Worm (Caenorhabditis elegans) whole organism, young adult: Measurements from ENCODE around the gene pqn-16.

Source experiments
- B0035.1 ChIP-seq: sonication (generic microtip); optimal IDR thresholded peaks from 2 replicates; lab custom pipeline; 2016; ENCODE audit warnings: missing genetic modification characterization, mild to moderate bottlenecking, missing compliant biosample characterization, missing genotype, missing genetic modification reagents
- B0261.1 ChIP-seq: sonication (generic microtip); optimal IDR thresholded peaks from 2 replicates; lab custom pipeline; 2016; ENCODE audit warnings: mild to moderate bottlenecking, missing genetic modification characterization, moderate library complexity, missing compliant biosample characterization
- C17E4.6 ChIP-seq: fragments of 200-800 bp; sonication (Bioruptor generic); IDR thresholded peaks from 2 replicates; pipeline ENCODE4 v1.3.6; 2022; ENCODE audit warnings: missing genetic modification reagents, missing genetic modification characterization, missing compliant biosample characterization
- F10E7.11 ChIP-seq: sonication (generic microtip); optimal IDR thresholded peaks from 2 replicates; lab custom pipeline; 2017; ENCODE audit warnings: mild to moderate bottlenecking, missing genetic modification characterization, moderate library complexity, missing compliant biosample characterization
- F22D6.2 ChIP-seq: sonication (generic microtip); optimal IDR thresholded peaks from 2 replicates; lab custom pipeline; 2016; ENCODE audit warnings: mild to moderate bottlenecking, missing genetic modification characterization, missing compliant biosample characterization
- F37B4.10 ChIP-seq: fragments of 200-800 bp; sonication (Bioruptor generic); IDR thresholded peaks from 2 replicates; pipeline ENCODE4 v1.3.6; 2022; ENCODE audit warnings: missing genetic modification characterization, missing compliant biosample characterization
- F55B11.4 ChIP-seq: sonication (generic microtip); optimal IDR thresholded peaks from 2 replicates; lab custom pipeline; 2016; ENCODE audit warnings: missing compliant biosample characterization, missing genetic modification characterization, borderline replicate concordance; ENCODE audit not compliant: insufficient read depth
- T07F8.4 ChIP-seq: sonication (generic microtip); optimal IDR thresholded peaks from 2 replicates; lab custom pipeline; 2016; ENCODE audit warnings: mild to moderate bottlenecking, missing genetic modification characterization, moderate library complexity, missing compliant biosample characterization
- Y79H2A.3 ChIP-seq: fragments of 200-800 bp; sonication (Bioruptor generic); conservative IDR thresholded peaks from 2 replicates; pipeline ENCODE4 v1.3.6; 2022; ENCODE audit warnings: missing genetic modification reagents, missing genetic modification characterization, missing compliant biosample characterization
- ZK185.1 ChIP-seq: sonication (generic microtip); optimal IDR thresholded peaks from 2 replicates; lab custom pipeline; 2016; ENCODE audit warnings: mild to moderate bottlenecking, missing genetic modification characterization, missing compliant biosample characterization; ENCODE audit not compliant: poor library complexity, severe bottlenecking
- akir-1 ChIP-seq: fragments of 200-800 bp; sonication (Bioruptor generic); optimal IDR thresholded peaks from 2 replicates; lab custom pipeline; 2018; ENCODE audit warnings: mild to moderate bottlenecking, missing genetic modification characterization, moderate library complexity, missing compliant biosample characterization
- aptf-2 ChIP-seq: fragments of 200-800 bp; sonication (Bioruptor generic); conservative IDR thresholded peaks from 2 replicates; pipeline ENCODE4 v1.3.6; 2022; ENCODE audit warnings: missing genetic modification reagents, missing genetic modification characterization, missing compliant biosample characterization
- attf-3 ChIP-seq: fragments of 200-800 bp; sonication (Bioruptor generic); conservative IDR thresholded peaks from 2 replicates; pipeline ENCODE4 v1.3.6; 2022; ENCODE audit warnings: missing genetic modification reagents, missing genetic modification characterization, missing compliant biosample characterization
- attf-5 ChIP-seq: fragments of 200-800 bp; sonication (Bioruptor generic); optimal IDR thresholded peaks from 2 replicates; lab custom pipeline; 2018; ENCODE audit warnings: mild to moderate bottlenecking, missing genetic modification characterization, missing compliant biosample characterization
- bed-2 ChIP-seq: fragments of 200-800 bp; sonication (Bioruptor generic); IDR thresholded peaks from 2 replicates; pipeline ENCODE4 v1.3.6; 2022; ENCODE audit warnings: missing genetic modification reagents, missing genetic modification characterization, missing compliant biosample characterization
- cebp-2 ChIP-seq: fragments of 200-800 bp; sonication (Bioruptor generic); IDR thresholded peaks from 2 replicates; pipeline ENCODE4 v1.3.6; 2022; ENCODE audit warnings: missing genetic modification characterization, missing compliant biosample characterization
- ceh-27 ChIP-seq: fragments of 200-800 bp; sonication (Bioruptor generic); optimal IDR thresholded peaks from 2 replicates; lab custom pipeline; 2018; ENCODE audit warnings: mild to moderate bottlenecking, missing genetic modification characterization, moderate library complexity, missing compliant biosample characterization
- ceh-91 ChIP-seq: fragments of 200-800 bp; sonication (Bioruptor generic); IDR thresholded peaks from 2 replicates; pipeline ENCODE4 v1.3.6; 2022; ENCODE audit warnings: missing genetic modification reagents, missing genetic modification characterization, missing compliant biosample characterization
- die-1 ChIP-seq: sonication (generic microtip); optimal IDR thresholded peaks from 2 replicates; lab custom pipeline; 2016; ENCODE audit warnings: missing genotype, mild to moderate bottlenecking, missing genetic modification characterization, missing compliant biosample characterization
- dpff-1 ChIP-seq: sonication (generic microtip); optimal IDR thresholded peaks from 2 replicates; lab custom pipeline; 2017; ENCODE audit warnings: mild to moderate bottlenecking, missing genetic modification characterization, missing compliant biosample characterization
- efl-1 ChIP-seq: fragments of 150-350 bp; optimal IDR thresholded peaks from 2 replicates; lab custom pipeline; 2014; ENCODE audit warnings: missing biosample characterization, missing genetic modification reagents, missing genetic modification characterization
- egl-18 ChIP-seq: fragments of 200-800 bp; sonication (Bioruptor generic); IDR thresholded peaks from 2 replicates; pipeline ENCODE4 v1.3.6; 2022; ENCODE audit warnings: missing genetic modification reagents, missing genetic modification characterization, missing compliant biosample characterization
- gei-17 ChIP-seq: fragments of 200-800 bp; sonication (Bioruptor generic); optimal IDR thresholded peaks from 2 replicates; lab custom pipeline; 2018; ENCODE audit warnings: mild to moderate bottlenecking, missing genetic modification characterization, missing compliant biosample characterization
- hsf-1 ChIP-seq: fragments of 200-800 bp; sonication (Bioruptor generic); IDR thresholded peaks from 2 replicates; pipeline ENCODE4 v1.3.6; 2022; ENCODE audit warnings: missing genetic modification reagents, missing genetic modification characterization, missing compliant biosample characterization
- lag-1 ChIP-seq: fragments of 200-800 bp; sonication (Bioruptor generic); IDR thresholded peaks from 2 replicates; pipeline ENCODE4 v1.3.6; 2022; ENCODE audit warnings: missing genetic modification reagents, missing genetic modification characterization, missing compliant biosample characterization
- let-526 ChIP-seq: fragments of 200-800 bp; sonication (Bioruptor generic); IDR thresholded peaks from 2 replicates; pipeline ENCODE4 v1.3.6; 2022; ENCODE audit warnings: missing genetic modification reagents, missing genetic modification characterization, missing compliant biosample characterization
- let-607 ChIP-seq, 2 experiments: fragments of 200-800 bp in 1 of 2; sonication (Bioruptor generic) in 1 of 2; sonication (generic microtip) in 1 of 2; optimal IDR thresholded peaks; 2 replicates each; lab custom pipeline; 2016 to 2018; ENCODE audit warnings: mild to moderate bottlenecking in 2 of 2, missing compliant biosample characterization in 2 of 2, missing genetic modification characterization in 2 of 2, moderate library complexity in 2 of 2, missing genotype in 1 of 2
- lin-26 ChIP-seq: fragments of 200-800 bp; sonication (Bioruptor generic); IDR thresholded peaks from 2 replicates; pipeline ENCODE4 v1.3.6; 2022; ENCODE audit warnings: missing genetic modification reagents, missing genetic modification characterization, missing compliant biosample characterization
- lin-40 ChIP-seq: sonication (generic microtip); optimal IDR thresholded peaks from 2 replicates; lab custom pipeline; 2016; ENCODE audit warnings: missing genetic modification characterization, mild to moderate bottlenecking, missing compliant biosample characterization, missing genotype, missing genetic modification reagents
- lir-1 ChIP-seq: fragments of 200-800 bp; sonication (Bioruptor generic); conservative IDR thresholded peaks from 2 replicates; pipeline ENCODE4 v1.3.6; 2022; ENCODE audit warnings: missing genetic modification reagents, missing genetic modification characterization, missing compliant biosample characterization
- lsl-1 ChIP-seq: fragments of 200-800 bp; sonication (Bioruptor generic); optimal IDR thresholded peaks from 2 replicates; lab custom pipeline; 2018; ENCODE audit warnings: mild to moderate bottlenecking, missing genetic modification characterization, moderate library complexity, missing compliant biosample characterization
- mel-28 ChIP-seq: sonication (generic microtip); optimal IDR thresholded peaks from 2 replicates; lab custom pipeline; 2016; ENCODE audit warnings: borderline replicate concordance, mild to moderate bottlenecking, missing genetic modification characterization, missing compliant biosample characterization
- mes-4 ChIP-seq: sonication (generic microtip); optimal IDR thresholded peaks from 2 replicates; lab custom pipeline; 2016; ENCODE audit warnings: missing genotype, missing genetic modification characterization, missing compliant biosample characterization
- nfya-1 ChIP-seq: sonication (generic microtip); optimal IDR thresholded peaks from 2 replicates; lab custom pipeline; 2017; ENCODE audit warnings: antibody characterized with exemption, missing compliant biosample characterization, missing genetic modification characterization, borderline replicate concordance; ENCODE audit not compliant: insufficient read depth
- pbrm-1 ChIP-seq: fragments of 200-800 bp; sonication (Bioruptor generic); IDR thresholded peaks from 2 replicates; pipeline ENCODE4 v1.3.6; 2022; ENCODE audit warnings: missing genetic modification reagents, missing genetic modification characterization, missing compliant biosample characterization
- repo-1 ChIP-seq: sonication (generic microtip); optimal IDR thresholded peaks from 2 replicates; lab custom pipeline; 2017; ENCODE audit warnings: mild to moderate bottlenecking, missing genetic modification characterization, missing compliant biosample characterization
- rpc-1 ChIP-seq, 2 experiments: fragments of 150-350 bp in 1 of 2; sonication (generic microtip) in 1 of 2; optimal IDR thresholded peaks; 2 replicates each; lab custom pipeline; 2014 to 2018; ENCODE audit warnings: missing biosample characterization in 1 of 2, missing genetic modification characterization in 1 of 2, missing genetic modification reagents in 1 of 2, missing genotype in 1 of 2
- sdz-38 ChIP-seq: sonication (generic microtip); optimal IDR thresholded peaks from 2 replicates; lab custom pipeline; 2016; ENCODE audit warnings: missing genotype, missing genetic modification characterization, missing compliant biosample characterization
- snpc-3.4 ChIP-seq: sonication (generic microtip); optimal IDR thresholded peaks from 2 replicates; lab custom pipeline; 2017; ENCODE audit warnings: missing genetic modification characterization, mild to moderate bottlenecking, missing compliant biosample characterization, antibody characterized with exemption, moderate library complexity, missing genotype, missing genetic modification reagents
- somi-1 ChIP-seq: fragments of 200-800 bp; sonication (Bioruptor generic); optimal IDR thresholded peaks from 2 replicates; lab custom pipeline; 2018; ENCODE audit warnings: mild to moderate bottlenecking, missing genetic modification characterization, missing compliant biosample characterization
- unc-62 ChIP-seq: fragments of 150-350 bp; optimal IDR thresholded peaks from 2 replicates; lab custom pipeline; 2014; ENCODE audit warnings: missing biosample characterization, missing genetic modification reagents, missing genetic modification characterization
- xnd-1 ChIP-seq: sonication (generic microtip); optimal IDR thresholded peaks from 2 replicates; lab custom pipeline; 2016; ENCODE audit warnings: missing genotype, missing genetic modification reagents, missing genetic modification characterization, missing compliant biosample characterization
- zfh-2 ChIP-seq: fragments of 200-800 bp; sonication (Bioruptor generic); conservative IDR thresholded peaks from 2 replicates; pipeline ENCODE4 v1.3.6; 2022; ENCODE audit warnings: missing genetic modification reagents, missing genetic modification characterization, missing compliant biosample characterization
- zim-3 ChIP-seq: sonication (generic microtip); optimal IDR thresholded peaks from 2 replicates; lab custom pipeline; 2017; ENCODE audit warnings: mild to moderate bottlenecking, missing genetic modification characterization, moderate library complexity, missing compliant biosample characterization
- ztf-22 ChIP-seq: fragments of 200-800 bp; sonication (Bioruptor generic); optimal IDR thresholded peaks from 2 replicates; lab custom pipeline; 2018; ENCODE audit warnings: mild to moderate bottlenecking, missing genetic modification characterization, moderate library complexity, missing compliant biosample characterization
- ztf-26 ChIP-seq: sonication (generic microtip); optimal IDR thresholded peaks from 2 replicates; lab custom pipeline; 2017; ENCODE audit warnings: missing genetic modification characterization, missing compliant biosample characterization
- ztf-6 ChIP-seq: fragments of 200-800 bp; sonication (Bioruptor generic); IDR thresholded peaks from 2 replicates; pipeline ENCODE4 v1.3.6; 2022; ENCODE audit warnings: missing genetic modification reagents, missing genetic modification characterization, missing compliant biosample characterization

pqn-16 gene

DNA sequence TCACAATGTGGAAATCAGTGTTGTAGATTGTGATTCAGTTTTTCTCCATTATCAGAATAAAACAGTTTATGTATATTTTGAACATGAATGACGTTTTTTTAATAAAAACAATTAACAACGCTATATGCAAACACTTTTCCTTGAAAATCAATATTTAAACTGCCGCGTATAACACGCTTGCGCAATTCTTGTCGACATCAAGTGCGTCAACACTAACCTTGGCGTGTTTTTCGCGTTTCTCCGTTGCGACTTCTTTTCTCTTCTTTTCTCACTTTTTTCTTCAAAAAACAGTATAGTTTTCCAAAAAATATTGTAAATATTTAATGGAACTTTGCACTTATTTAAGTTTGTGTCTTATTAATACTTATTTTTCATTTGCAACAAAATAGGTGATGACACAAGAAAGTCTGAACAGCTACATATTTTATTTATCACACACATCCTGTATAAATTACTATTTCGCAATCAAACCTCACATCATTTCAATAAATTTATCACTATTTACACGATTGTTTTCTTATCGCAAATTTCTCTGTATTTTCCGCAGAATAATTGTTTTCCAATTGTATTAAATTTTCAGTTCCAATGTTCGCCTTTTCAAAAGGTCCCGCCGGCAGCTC, 1.4 kb downstream of the pqn-16 start, which contains the start of gene spas-1 (continued):
- TF ChIP-seq lag-1 (GFP tag; lab: Robert Waterston, UW) (no peak), ztf-26 (peak; percentile 56), cebp-2 (GFP tag; lab: Robert Waterston, UW) (no peak), attf-3 (0 out of 2 replicates have a peak, but pooled peaks have one; percentile 14), nfya-1 (tag; lab: Kevin White, UChicago) (no peak), snpc-3.4 (peak; percentile 71), F10E7.11 (tag; lab: Kevin White, UChicago) (no peak), zim-3 (tag; lab: Kevin White, UChicago) (no peak), ceh-91 (GFP tag; lab: Robert Waterston, UW) (no peak), xnd-1 (tag; lab: Kevin White, UChicago) (peak; percentile 40), ztf-22 (GFP tag; lab: Kevin White, UChicago) (no peak), F37B4.10 (GFP tag; lab: Robert Waterston, UW) (no peak), lin-40 (tag; lab: Kevin White, UChicago) (peak; percentile 86), mel-28 (tag; lab: Kevin White, UChicago) (no peak), bed-2 (GFP tag; lab: Robert Waterston, UW) (no peak), B0035.1 (peak; percentile 10), Y79H2A.3 (GFP tag; lab: Robert Waterston, UW) (no peak), ZK185.1 (tag; lab: Kevin White, UChicago) (peak; percentile 46), B0261.1 (tag; lab: Kevin White, UChicago) (no peak), F22D6.2 (tag; lab: Kevin White, UChicago) (peak; percentile 26), C17E4.6 (GFP tag; lab: Robert Waterston, UW) (no peak), efl-1 (GFP tag; lab: Kevin White, UChicago) (peak; percentile 79), rpc-1 (optimal IDR thresholded peaks at IDR 0.05; lab: Kevin White, UChicago) (no peak), rpc-1 (tag; optimal IDR thresholded peaks at IDR 0.05; lab: Kevin White, UChicago) (no peak), lin-26 (GFP tag; lab: Robert Waterston, UW) (no peak), pbrm-1 (GFP tag; lab: Robert Waterston, UW) (peak; percentile 83; the same call in 1 of the 2 replicates), lir-1 (no peak; the same call in 1 of the 2 replicates), gei-17 (GFP tag; lab: Kevin White, UChicago) (peak; percentile 19), lsl-1 (GFP tag; lab: Kevin White, UChicago) (peak; percentile 54), ceh-27 (GFP tag; lab: Kevin White, UChicago) (peak; percentile 56), F55B11.4 (no peak), attf-5 (GFP tag; lab: Kevin White, UChicago) (peak; percentile 84), unc-62 (GFP tag; lab: Kevin White, UChicago) (no peak), hsf-1 (GFP tag; lab: Robert Waterston, UW) (no peak), let-526 (GFP tag; lab: Robert Waterston, UW) (no peak), zfh-2 (GFP tag; lab: Robert Waterston, UW) (no peak), mes-4 (tag; lab: Kevin White, UChicago) (no peak), T07F8.4 (tag; lab: Kevin White, UChicago) (no peak), dpff-1 (tag; lab: Kevin White, UChicago) (no peak), sdz-38 (tag; lab: Kevin White, UChicago) (no peak), die-1 (tag; lab: Kevin White, UChicago) (peak; percentile 3), repo-1 (tag; lab: Kevin White, UChicago) (peak; percentile 38), ztf-6 (GFP tag; lab: Robert Waterston, UW) (no peak), somi-1 (GFP tag; lab: Kevin White, UChicago) (peak; percentile 25), egl-18 (no peak), let-607 (tag; optimal IDR thresholded peaks at IDR 0.05; lab: Kevin White, UChicago) (peak in 1 of 2 experiments; percentile 47), akir-1 (GFP tag; lab: Kevin White, UChicago) (no peak), aptf-2 (GFP tag; lab: Robert Waterston, UW) (no peak)
